Worm (Caenorhabditis elegans) whole organism, midembryonic: Measurements from ENCODE around the gene W01H2.2.

Experiments used
- T22C8.4 ChIP-seq: fragments of 200-800 bp; sonication (Bioruptor generic); IDR thresholded peaks from 2 replicates; pipeline ENCODE4 v1.3.6; 2022; ENCODE audit warnings: missing genetic modification characterization, missing compliant biosample characterization
- cog-1 ChIP-seq: sonication (generic microtip); optimal IDR thresholded peaks from 2 replicates; lab custom pipeline; 2016; ENCODE audit warnings: missing genetic modification characterization, missing compliant biosample characterization
- flt-1 ChIP-seq: fragments of 200-800 bp; sonication (Bioruptor generic); IDR thresholded peaks from 2 replicates; pipeline ENCODE4 v1.3.6; 2022; ENCODE audit warnings: missing genetic modification characterization, missing compliant biosample characterization
- med-1 ChIP-seq: sonication (generic microtip); optimal IDR thresholded peaks from 2 replicates; lab custom pipeline; 2017; ENCODE audit warnings: missing genetic modification characterization, mild to moderate bottlenecking, missing compliant biosample characterization, antibody characterized with exemption, missing genetic modification reagents; ENCODE audit not compliant: insufficient read depth

ce11 chrX:4208495-4208894 is 9.8 kb downstream of the W01H2.2 start:
- TF ChIP-seq T22C8.4 (GFP tag; lab: Robert Waterston, UW) (no peak), flt-1 (GFP tag; lab: Robert Waterston, UW) (no peak), med-1 (GFP tag; lab: Kevin White, UChicago) (no peak), cog-1 (tag; lab: Kevin White, UChicago) (no peak)
